Worm (Caenorhabditis elegans) whole organism, young adult: ENCODE measurements around the gene ttc-39B.

Experiments used
- D2030.7 ChIP-seq: fragments of 200-800 bp; sonication (Bioruptor generic); IDR thresholded peaks from 2 replicates; pipeline ENCODE4 v1.3.6; 2022; ENCODE audit warnings: missing genetic modification reagents, missing genetic modification characterization, missing compliant biosample characterization
- F10E7.11 ChIP-seq: sonication (generic microtip); optimal IDR thresholded peaks from 2 replicates; lab custom pipeline; 2017; ENCODE audit warnings: mild to moderate bottlenecking, missing genetic modification characterization, moderate library complexity, missing compliant biosample characterization
- F23B12.7 ChIP-seq: sonication (generic microtip); optimal IDR thresholded peaks from 2 replicates; lab custom pipeline; 2017; ENCODE audit warnings: missing genetic modification characterization, mild to moderate bottlenecking, missing compliant biosample characterization, antibody characterized with exemption, moderate library complexity; ENCODE audit not compliant: insufficient read depth
- F52B5.7 ChIP-seq: sonication (generic microtip); optimal IDR thresholded peaks from 2 replicates; lab custom pipeline; 2016; ENCODE audit warnings: mild to moderate bottlenecking, missing genetic modification characterization, missing compliant biosample characterization
- F57A8.1 ChIP-seq: fragments of 200-800 bp; sonication (Bioruptor generic); optimal IDR thresholded peaks from 2 replicates; lab custom pipeline; 2018; ENCODE audit warnings: mild to moderate bottlenecking, missing genetic modification characterization, moderate library complexity, missing compliant biosample characterization
- F57C9.4 ChIP-seq: sonication (generic microtip); optimal IDR thresholded peaks from 2 replicates; lab custom pipeline; 2017; ENCODE audit warnings: mild to moderate bottlenecking, missing genetic modification characterization, missing compliant biosample characterization
- T07F8.4 ChIP-seq: sonication (generic microtip); optimal IDR thresholded peaks from 2 replicates; lab custom pipeline; 2016; ENCODE audit warnings: mild to moderate bottlenecking, missing genetic modification characterization, moderate library complexity, missing compliant biosample characterization
- Y53F4B.3 ChIP-seq: fragments of 200-800 bp; sonication (Bioruptor generic); IDR thresholded peaks from 2 replicates; pipeline ENCODE4 v1.3.6; 2022; ENCODE audit warnings: missing genetic modification reagents, missing genetic modification characterization, missing compliant biosample characterization
- Y53G8AR.9 ChIP-seq: fragments of 200-800 bp; sonication (Bioruptor generic); conservative IDR thresholded peaks from 2 replicates; pipeline ENCODE4 v1.3.6; 2022; ENCODE audit warnings: missing genetic modification reagents, missing genetic modification characterization, missing compliant biosample characterization
- Y67H2A.10 ChIP-seq: fragments of 200-800 bp; sonication (Bioruptor generic); conservative IDR thresholded peaks from 2 replicates; pipeline ENCODE4 v1.3.6; 2022; ENCODE audit warnings: missing genetic modification reagents, missing genetic modification characterization, missing compliant biosample characterization
- Y95B8A.8 ChIP-seq: fragments of 200-800 bp; sonication (Bioruptor generic); IDR thresholded peaks from 2 replicates; pipeline ENCODE4 v1.3.6; 2022; ENCODE audit warnings: missing genetic modification reagents, missing genetic modification characterization, missing compliant biosample characterization
- ZK185.1 ChIP-seq: sonication (generic microtip); optimal IDR thresholded peaks from 2 replicates; lab custom pipeline; 2016; ENCODE audit warnings: mild to moderate bottlenecking, missing genetic modification characterization, missing compliant biosample characterization; ENCODE audit not compliant: poor library complexity, severe bottlenecking
- ama-1 ChIP-seq, 3 experiments: fragments of 150-350 bp in 1 of 3; sonication (generic microtip) in 2 of 3; optimal IDR thresholded peaks; 2 replicates each; lab custom pipeline; 2014 to 2018; ENCODE audit warnings: missing biosample characterization in 2 of 3, missing genetic modification characterization in 2 of 3, missing genetic modification reagents in 2 of 3
- aptf-3 ChIP-seq: fragments of 200-800 bp; sonication (Bioruptor generic); IDR thresholded peaks from 2 replicates; pipeline ENCODE4 v1.3.6; 2022; ENCODE audit warnings: missing genetic modification characterization, missing compliant biosample characterization
- atf-7 ChIP-seq: sonication (generic microtip); optimal IDR thresholded peaks from 2 replicates; lab custom pipeline; 2017; ENCODE audit warnings: mild to moderate bottlenecking, missing genetic modification characterization, missing compliant biosample characterization
- attf-3 ChIP-seq: fragments of 200-800 bp; sonication (Bioruptor generic); conservative IDR thresholded peaks from 2 replicates; pipeline ENCODE4 v1.3.6; 2022; ENCODE audit warnings: missing genetic modification reagents, missing genetic modification characterization, missing compliant biosample characterization
- ceh-40 ChIP-seq: fragments of 200-800 bp; sonication (Bioruptor generic); IDR thresholded peaks from 2 replicates; pipeline ENCODE4 v1.3.6; 2022; ENCODE audit warnings: missing genetic modification characterization, missing compliant biosample characterization
- die-1 ChIP-seq: sonication (generic microtip); optimal IDR thresholded peaks from 2 replicates; lab custom pipeline; 2016; ENCODE audit warnings: missing genotype, mild to moderate bottlenecking, missing genetic modification characterization, missing compliant biosample characterization
- ekl-4 ChIP-seq: fragments of 200-800 bp; sonication (Bioruptor generic); IDR thresholded peaks from 2 replicates; pipeline ENCODE4 v1.3.6; 2022; ENCODE audit warnings: missing genetic modification reagents, missing genetic modification characterization, missing compliant biosample characterization
- ets-4 ChIP-seq: fragments of 200-800 bp; sonication (Bioruptor generic); optimal IDR thresholded peaks from 2 replicates; lab custom pipeline; 2018; ENCODE audit warnings: mild to moderate bottlenecking, missing genetic modification characterization, missing compliant biosample characterization
- fkh-3 ChIP-seq: sonication (generic microtip); optimal IDR thresholded peaks from 2 replicates; lab custom pipeline; 2016; ENCODE audit warnings: mild to moderate bottlenecking, missing genetic modification characterization, missing compliant biosample characterization
- him-1 ChIP-seq: sonication (generic microtip); optimal IDR thresholded peaks from 2 replicates; lab custom pipeline; 2016; ENCODE audit warnings: missing genotype, missing genetic modification reagents, missing genetic modification characterization, missing compliant biosample characterization
- hlh-26 ChIP-seq: fragments of 200-800 bp; sonication (Bioruptor generic); conservative IDR thresholded peaks from 2 replicates; pipeline ENCODE4 v1.3.6; 2022; ENCODE audit warnings: missing genetic modification reagents, missing genetic modification characterization, missing compliant biosample characterization
- hmg-1.2 ChIP-seq: fragments of 200-800 bp; sonication (Bioruptor generic); IDR thresholded peaks from 2 replicates; pipeline ENCODE4 v1.3.6; 2022; ENCODE audit warnings: missing genetic modification reagents, missing genetic modification characterization, missing compliant biosample characterization
- hsf-1 ChIP-seq: fragments of 200-800 bp; sonication (Bioruptor generic); IDR thresholded peaks from 2 replicates; pipeline ENCODE4 v1.3.6; 2022; ENCODE audit warnings: missing genetic modification reagents, missing genetic modification characterization, missing compliant biosample characterization
- let-526 ChIP-seq: fragments of 200-800 bp; sonication (Bioruptor generic); IDR thresholded peaks from 2 replicates; pipeline ENCODE4 v1.3.6; 2022; ENCODE audit warnings: missing genetic modification reagents, missing genetic modification characterization, missing compliant biosample characterization
- lin-26 ChIP-seq: fragments of 200-800 bp; sonication (Bioruptor generic); IDR thresholded peaks from 2 replicates; pipeline ENCODE4 v1.3.6; 2022; ENCODE audit warnings: missing genetic modification reagents, missing genetic modification characterization, missing compliant biosample characterization
- lin-35 ChIP-seq, 3 experiments: fragments of 150-350 bp in 2 of 3; sonication (generic microtip) in 1 of 3; optimal IDR thresholded peaks; 2 replicates each; lab custom pipeline; 2014 to 2018; ENCODE audit warnings: missing biosample characterization in 3 of 3, missing genetic modification characterization in 3 of 3, missing genetic modification reagents in 3 of 3
- lin-54 ChIP-seq: fragments of 200-800 bp; sonication (Bioruptor generic); optimal IDR thresholded peaks from 2 replicates; lab custom pipeline; 2018; ENCODE audit warnings: mild to moderate bottlenecking, missing genetic modification characterization, missing compliant biosample characterization
- madf-10 ChIP-seq: sonication (generic microtip); optimal IDR thresholded peaks from 2 replicates; lab custom pipeline; 2016; ENCODE audit warnings: mild to moderate bottlenecking, missing genetic modification characterization, missing compliant biosample characterization
- madf-6 ChIP-seq: fragments of 200-800 bp; sonication (Bioruptor generic); IDR thresholded peaks from 2 replicates; pipeline ENCODE4 v1.3.6; 2022; ENCODE audit warnings: missing genetic modification reagents, missing genetic modification characterization, missing compliant biosample characterization
- mel-28 ChIP-seq: sonication (generic microtip); optimal IDR thresholded peaks from 2 replicates; lab custom pipeline; 2016; ENCODE audit warnings: borderline replicate concordance, mild to moderate bottlenecking, missing genetic modification characterization, missing compliant biosample characterization
- nfya-1 ChIP-seq: sonication (generic microtip); optimal IDR thresholded peaks from 2 replicates; lab custom pipeline; 2017; ENCODE audit warnings: antibody characterized with exemption, missing compliant biosample characterization, missing genetic modification characterization, borderline replicate concordance; ENCODE audit not compliant: insufficient read depth
- nfya-2 ChIP-seq: fragments of 200-800 bp; sonication (Bioruptor generic); IDR thresholded peaks from 2 replicates; pipeline ENCODE4 v1.3.6; 2022; ENCODE audit warnings: missing genetic modification reagents, missing genetic modification characterization, missing compliant biosample characterization
- nfyb-1 ChIP-seq: fragments of 200-800 bp; sonication (Bioruptor generic); IDR thresholded peaks from 2 replicates; pipeline ENCODE4 v1.3.6; 2022; ENCODE audit warnings: missing genetic modification reagents, missing genetic modification characterization, missing compliant biosample characterization
- nhr-90 ChIP-seq: sonication (generic microtip); optimal IDR thresholded peaks from 2 replicates; lab custom pipeline; 2016; ENCODE audit warnings: missing genotype, mild to moderate bottlenecking, missing genetic modification characterization, missing compliant biosample characterization
- pbrm-1 ChIP-seq: fragments of 200-800 bp; sonication (Bioruptor generic); IDR thresholded peaks from 2 replicates; pipeline ENCODE4 v1.3.6; 2022; ENCODE audit warnings: missing genetic modification reagents, missing genetic modification characterization, missing compliant biosample characterization
- sea-2 ChIP-seq: fragments of 200-800 bp; sonication (Bioruptor generic); IDR thresholded peaks from 2 replicates; pipeline ENCODE4 v1.3.6; 2022; ENCODE audit warnings: missing genetic modification characterization, missing compliant biosample characterization
- snpc-1.3 ChIP-seq: sonication (generic microtip); optimal IDR thresholded peaks from 2 replicates; lab custom pipeline; 2017; ENCODE audit warnings: missing genetic modification characterization, mild to moderate bottlenecking, missing compliant biosample characterization, antibody characterized with exemption, moderate library complexity, missing genotype, missing genetic modification reagents; ENCODE audit not compliant: insufficient read depth
- snpc-3.4 ChIP-seq: sonication (generic microtip); optimal IDR thresholded peaks from 2 replicates; lab custom pipeline; 2017; ENCODE audit warnings: missing genetic modification characterization, mild to moderate bottlenecking, missing compliant biosample characterization, antibody characterized with exemption, moderate library complexity, missing genotype, missing genetic modification reagents
- somi-1 ChIP-seq: fragments of 200-800 bp; sonication (Bioruptor generic); optimal IDR thresholded peaks from 2 replicates; lab custom pipeline; 2018; ENCODE audit warnings: mild to moderate bottlenecking, missing genetic modification characterization, missing compliant biosample characterization
- xnd-1 ChIP-seq: sonication (generic microtip); optimal IDR thresholded peaks from 2 replicates; lab custom pipeline; 2016; ENCODE audit warnings: missing genotype, missing genetic modification reagents, missing genetic modification characterization, missing compliant biosample characterization
- ztf-6 ChIP-seq: fragments of 200-800 bp; sonication (Bioruptor generic); IDR thresholded peaks from 2 replicates; pipeline ENCODE4 v1.3.6; 2022; ENCODE audit warnings: missing genetic modification reagents, missing genetic modification characterization, missing compliant biosample characterization

Gene ttc-39B

DNA sequence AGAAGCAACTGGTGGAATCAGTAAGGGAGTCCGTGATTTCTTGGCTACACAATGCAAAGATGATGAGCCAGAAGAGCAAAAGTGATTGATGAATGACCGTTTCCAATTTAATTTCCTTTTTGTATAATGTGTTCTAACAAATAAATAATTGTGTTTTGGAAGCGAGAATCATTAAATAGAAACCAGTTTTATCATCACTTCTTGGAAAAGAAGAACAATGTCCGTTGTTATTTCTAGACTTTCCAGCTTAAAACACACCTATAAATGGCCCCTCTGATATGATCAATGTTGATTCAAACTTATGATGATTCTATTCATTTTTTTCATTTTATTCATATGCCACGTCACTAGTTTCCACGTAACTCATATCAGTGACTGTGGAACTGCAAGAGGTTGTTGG is 27.7 kb downstream of the ttc-39B start, which contains the start of gene C29F5.8:
Gene C29F5.8 (plus strand): TSS at position 301 of the 400 bp plus-strand sequence.
- no peak for TF ChIP-seq Y95B8A.8

DNA sequence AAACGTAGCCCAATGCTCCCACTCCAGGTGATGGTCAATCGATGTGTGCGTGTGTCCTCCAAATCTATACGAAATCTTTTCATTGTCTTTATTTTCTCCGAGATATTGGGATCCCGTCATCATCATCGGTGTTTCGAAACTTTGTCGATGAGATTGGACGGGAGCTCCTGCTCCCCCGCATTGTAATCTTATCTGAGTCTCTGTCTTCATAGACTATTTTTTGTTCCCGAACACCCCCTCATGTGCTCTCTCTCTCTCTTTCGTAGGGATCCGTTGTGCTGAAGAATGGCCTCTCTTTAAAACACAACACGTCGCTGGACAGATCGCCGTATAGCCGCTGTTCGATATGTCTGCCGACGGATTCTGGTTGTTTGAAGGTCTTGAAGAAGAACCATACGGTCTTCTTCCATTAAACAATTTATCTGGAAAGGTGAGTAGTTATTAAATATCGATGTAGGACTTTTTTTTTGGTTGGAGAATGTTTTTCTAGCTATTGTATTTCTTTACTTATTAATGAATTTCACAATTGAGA is 30.5 kb downstream of the ttc-39B start, which contains the start of gene C29F5.1:
Gene C29F5.1 (plus strand): TSS at position 317 of the 532 bp plus-strand sequence.
- TF ChIP-seq ceh-40 (GFP tag; lab: Robert Waterston, UW), result no peak
- no peak for TF ChIP-seq F57A8.1
- no peak for TF ChIP-seq somi-1 (GFP tag; lab: Kevin White, UChicago)
- TF ChIP-seq ztf-6 (GFP tag; lab: Robert Waterston, UW), result no peak
- no peak for TF ChIP-seq atf-7 (tag; lab: Kevin White, UChicago)
- TF ChIP-seq hsf-1 (GFP tag; lab: Robert Waterston, UW), result no peak
- no peak for TF ChIP-seq die-1 (tag; lab: Kevin White, UChicago)
- TF ChIP-seq sea-2 (GFP tag; lab: Robert Waterston, UW), result no peak
- TF ChIP-seq D2030.7 (GFP tag; lab: Robert Waterston, UW), result no peak
- no peak for TF ChIP-seq F57C9.4 (tag; lab: Kevin White, UChicago)
- TF ChIP-seq snpc-1.3 (tag; lab: Kevin White, UChicago), result no peak
- no peak for TF ChIP-seq mel-28 (tag; lab: Kevin White, UChicago)
- no peak for TF ChIP-seq him-1 (tag; lab: Kevin White, UChicago)
- no peak for TF ChIP-seq snpc-3.4 (tag; lab: Kevin White, UChicago)
- no peak for TF ChIP-seq lin-35 (GFP tag; optimal IDR thresholded peaks at IDR 0.05; lab: Kevin White, UChicago)
- TF ChIP-seq F23B12.7, result no peak

DNA sequence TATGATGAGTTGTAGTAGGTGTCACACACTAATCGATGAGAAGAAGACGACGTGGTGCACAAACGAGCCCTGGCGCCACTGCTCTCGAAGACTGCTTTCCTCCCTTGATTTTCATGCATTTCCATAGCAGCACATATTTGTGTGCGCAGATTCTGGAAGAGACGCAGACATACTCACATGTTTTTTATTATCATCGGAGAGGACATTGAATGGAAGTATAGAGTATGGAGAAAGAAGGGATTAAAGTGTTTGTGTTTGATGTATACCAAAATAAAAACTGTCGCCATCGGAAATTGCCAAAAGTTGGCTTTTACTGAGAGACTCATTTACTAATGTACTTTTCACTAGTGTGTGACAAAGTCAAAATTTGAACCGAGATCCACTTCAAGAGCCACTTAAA is 39.5 kb downstream of the ttc-39B start, which contains the start of gene mps-1:
Gene mps-1 (minus strand): TSS at position 101 of the 400 bp plus-strand sequence.
- TF ChIP-seq let-526 (GFP tag; lab: Robert Waterston, UW) (no peak), T07F8.4 (tag; lab: Kevin White, UChicago) (no peak), nfyb-1 (GFP tag; lab: Robert Waterston, UW) (no peak), lin-54 (no peak), D2030.7 (GFP tag; lab: Robert Waterston, UW) (no peak), hmg-1.2 (GFP tag; lab: Robert Waterston, UW) (no peak), ets-4 (no peak), pbrm-1 (GFP tag; lab: Robert Waterston, UW) (no peak), F52B5.7 (tag; lab: Kevin White, UChicago) (no peak), madf-10 (tag; lab: Kevin White, UChicago) (no peak), hlh-26 (no peak), nhr-90 (tag; lab: Kevin White, UChicago) (no peak), nfya-2 (no peak), ZK185.1 (tag; lab: Kevin White, UChicago) (no peak), xnd-1 (tag; lab: Kevin White, UChicago) (no peak), Y53F4B.3 (GFP tag; lab: Robert Waterston, UW) (no peak), aptf-3 (GFP tag; lab: Robert Waterston, UW) (no peak)

DNA sequence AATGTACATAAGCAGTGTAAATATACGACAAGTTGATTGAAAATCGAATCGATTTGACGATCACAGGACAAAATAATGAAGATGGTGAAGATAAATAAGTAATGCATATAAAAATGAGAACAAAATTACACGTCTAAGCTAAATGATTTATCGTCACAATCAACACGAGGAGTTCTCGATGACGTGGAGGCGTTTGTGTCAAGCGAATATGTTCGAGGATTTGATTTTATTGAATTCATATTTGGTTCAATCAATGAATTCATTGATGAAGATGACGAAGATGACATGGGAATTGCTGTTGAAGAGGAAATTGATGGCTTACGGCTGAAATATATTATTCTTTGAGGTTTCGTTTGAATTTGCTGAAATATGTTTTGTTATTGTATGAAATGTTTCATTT is 41.3 kb downstream of the ttc-39B start, which contains the start of gene nyn-3:
Gene nyn-3 (minus strand): TSS at position 101 of the 400 bp plus-strand sequence.
- TF ChIP-seq lin-26 (GFP tag; lab: Robert Waterston, UW) (no peak), ama-1 (optimal IDR thresholded peaks at IDR 0.05; lab: Kevin White, UChicago) (no peak), ama-1 (GFP tag; optimal IDR thresholded peaks at IDR 0.05; lab: Kevin White, UChicago) (no peak), madf-6 (GFP tag; lab: Robert Waterston, UW) (no peak), hlh-26 (no peak), ekl-4 (no peak), Y53G8AR.9 (GFP tag; lab: Robert Waterston, UW) (no peak), Y67H2A.10 (GFP tag; lab: Robert Waterston, UW) (no peak), attf-3 (GFP tag; lab: Robert Waterston, UW) (no peak), nfya-1 (tag; lab: Kevin White, UChicago) (no peak), F10E7.11 (tag; lab: Kevin White, UChicago) (no peak), fkh-3 (no peak)
